Fruit fly (Drosophila melanogaster) whole organism, wandering third instar larva: Measurements from ENCODE around the gene CG14662.

Experiments
- Abd-B ChIP-seq: fragments of >200 bp; optimal IDR thresholded peaks from 2 replicates; lab custom pipeline; 2017; ENCODE audit warnings: missing biosample characterization, missing genetic modification characterization
- CG32264 ChIP-seq: fragments of 200-800 bp; sonication (Bioruptor generic); optimal IDR thresholded peaks from 2 replicates; lab custom pipeline; 2016; ENCODE audit warnings: missing biosample characterization, missing genetic modification characterization
- CrebA ChIP-seq: fragments of 200-800 bp; sonication (Bioruptor generic); optimal IDR thresholded peaks from 2 replicates; lab custom pipeline; 2016; ENCODE audit warnings: missing biosample characterization, mild to moderate bottlenecking, missing genetic modification characterization, borderline replicate concordance
- Dfd ChIP-seq: fragments of >200 bp; optimal IDR thresholded peaks from 2 replicates; lab custom pipeline; 2017; ENCODE audit warnings: missing biosample characterization, missing genetic modification characterization
- GATAd ChIP-seq: sonication (Bioruptor generic); optimal IDR thresholded peaks from 2 replicates; lab custom pipeline; 2016; ENCODE audit warnings: missing biosample characterization, missing genetic modification characterization
- HLH106 ChIP-seq: fragments of 200-800 bp; optimal IDR thresholded peaks from 3 replicates; lab custom pipeline; 2019; ENCODE audit warnings: missing biosample characterization, mild to moderate bottlenecking, missing genetic modification characterization, moderate library complexity
- Hnf4 ChIP-seq: fragments of 200-800 bp; sonication (Bioruptor generic); optimal IDR thresholded peaks from 2 replicates; lab custom pipeline; 2016; ENCODE audit warnings: missing biosample characterization, mild to moderate bottlenecking, missing genetic modification characterization
- Hr78 ChIP-seq: fragments of >200 bp; optimal IDR thresholded peaks from 2 replicates; lab custom pipeline; 2017; ENCODE audit warnings: missing biosample characterization, missing genetic modification characterization
- Hr83 ChIP-seq: fragments of 200-300 bp; sonication (Bioruptor generic); optimal IDR thresholded peaks from 2 replicates; lab custom pipeline; 2016; ENCODE audit warnings: missing biosample characterization, mild to moderate bottlenecking, missing genetic modification characterization, moderate library complexity; ENCODE audit not compliant: poor library complexity, severe bottlenecking
- Jra ChIP-seq: sonication (Bioruptor generic); optimal IDR thresholded peaks from 2 replicates; lab custom pipeline; 2016; ENCODE audit warnings: missing biosample characterization, missing genetic modification characterization
- Mio ChIP-seq: sonication (Bioruptor generic); optimal IDR thresholded peaks from 2 replicates; lab custom pipeline; 2016; ENCODE audit warnings: missing biosample characterization, missing genetic modification characterization
- Myc ChIP-seq: fragments of >200 bp; optimal IDR thresholded peaks from 2 replicates; lab custom pipeline; 2017
- OdsH ChIP-seq: fragments of 200-800 bp; sonication (Bioruptor generic); optimal IDR thresholded peaks from 2 replicates; lab custom pipeline; 2016; ENCODE audit warnings: missing biosample characterization, mild to moderate bottlenecking, missing genetic modification characterization
- Sp1 ChIP-seq: fragments of 200-800 bp; sonication (Bioruptor generic); optimal IDR thresholded peaks from 3 replicates; lab custom pipeline; 2019; ENCODE audit warnings: missing biosample characterization, mild to moderate bottlenecking, missing genetic modification characterization, moderate library complexity
- Vsx2 ChIP-seq: fragments of 200-300, 225-300 bp; sonication (Bioruptor generic); optimal IDR thresholded peaks from 2 replicates; lab custom pipeline; 2018; ENCODE audit warnings: missing biosample characterization, missing genetic modification characterization; ENCODE audit not compliant: partially characterized antibody
- br ChIP-seq: fragments of 200-800 bp; sonication (Bioruptor generic); optimal IDR thresholded peaks from 2 replicates; lab custom pipeline; 2016; ENCODE audit warnings: missing biosample characterization, missing genetic modification characterization
- brk ChIP-seq: fragments of 200-800 bp; sonication (Bioruptor generic); optimal IDR thresholded peaks from 2 replicates; lab custom pipeline; 2016; ENCODE audit warnings: missing biosample characterization, mild to moderate bottlenecking, missing genetic modification characterization
- dl ChIP-seq, 2 experiments: fragments of 175-275, 200-275 bp in 1 of 2; fragments of 200-275 bp in 1 of 2; sonication (Bioruptor generic); optimal IDR thresholded peaks; lab custom pipeline; 2018; ENCODE audit warnings: mild to moderate bottlenecking in 2 of 2, missing biosample characterization in 2 of 2, missing genetic modification characterization in 2 of 2, moderate library complexity in 2 of 2; ENCODE audit not compliant: partially characterized antibody in 2 of 2, insufficient read depth in 1 of 2
- dmrt93B ChIP-seq: fragments of 200-800 bp; sonication (Bioruptor generic); optimal IDR thresholded peaks from 2 replicates; lab custom pipeline; 2018; ENCODE audit warnings: missing biosample characterization, mild to moderate bottlenecking, missing genetic modification characterization
- dsf ChIP-seq: sonication (Bioruptor generic); optimal IDR thresholded peaks from 2 replicates; lab custom pipeline; 2016; ENCODE audit warnings: missing biosample characterization, missing genetic modification characterization, borderline replicate concordance
- ey ChIP-seq: fragments of 200-800 bp; sonication (Bioruptor generic); optimal IDR thresholded peaks from 2 replicates; lab custom pipeline; 2016; ENCODE audit warnings: missing biosample characterization, missing genetic modification characterization
- foxo ChIP-seq, 2 experiments: fragments of 200-800 bp; sonication (Bioruptor generic); optimal IDR thresholded peaks; 2 replicates in 1 of 2; 3 replicates in 1 of 2; lab custom pipeline; 2016 to 2017; ENCODE audit warnings: missing biosample characterization in 2 of 2, missing genetic modification characterization in 2 of 2
- h ChIP-seq: fragments of 200-800 bp; sonication (Bioruptor generic); optimal IDR thresholded peaks from 3 replicates; lab custom pipeline; 2016; ENCODE audit warnings: missing biosample characterization, mild to moderate bottlenecking, missing genetic modification characterization
- jim ChIP-seq: fragments of 175-275, 200-325 bp; sonication (Bioruptor generic); optimal IDR thresholded peaks from 2 replicates; lab custom pipeline; 2016; ENCODE audit warnings: missing biosample characterization, mild to moderate bottlenecking, missing genetic modification characterization
- lola ChIP-seq: fragments of >200 bp; optimal IDR thresholded peaks from 2 replicates; lab custom pipeline; 2017; ENCODE audit warnings: missing biosample characterization, missing genetic modification characterization
- pan ChIP-seq: fragments of >200 bp; optimal IDR thresholded peaks from 2 replicates; lab custom pipeline; 2017
- rgr ChIP-seq: fragments of 200-800 bp; sonication (Bioruptor generic); optimal IDR thresholded peaks from 3 replicates; lab custom pipeline; 2016; ENCODE audit warnings: missing biosample characterization, mild to moderate bottlenecking, missing genetic modification characterization
- sage ChIP-seq: fragments of 200-800 bp; sonication (Bioruptor generic); optimal IDR thresholded peaks from 2 replicates; lab custom pipeline; 2016; ENCODE audit warnings: missing biosample characterization, mild to moderate bottlenecking, missing genetic modification characterization
- sv ChIP-seq: fragments of 200-800 bp; sonication (Bioruptor generic); optimal IDR thresholded peaks from 3 replicates; lab custom pipeline; 2016; ENCODE audit warnings: missing biosample characterization, missing genetic modification characterization
- tai ChIP-seq: sonication (Bioruptor generic); optimal IDR thresholded peaks from 2 replicates; lab custom pipeline; 2016; ENCODE audit warnings: missing biosample characterization, missing genetic modification characterization
- usp ChIP-seq: fragments of >200 bp; optimal IDR thresholded peaks from 2 replicates; lab custom pipeline; 2017; ENCODE audit warnings: missing biosample characterization, missing genetic modification characterization
- woc ChIP-seq: sonication (Bioruptor generic); optimal IDR thresholded peaks from 2 replicates; lab custom pipeline; 2016; ENCODE audit warnings: missing biosample characterization, mild to moderate bottlenecking, missing genetic modification characterization

The CG14662 gene

dm6 chr3R:4987408-4987807, 3.4 kb upstream of the CG14662 start:
- TF ChIP-seq HLH106 (tag; lab: Kevin White, UChicago) = no peak
- no peak for TF ChIP-seq CrebA (GFP tag; lab: Kevin White, UChicago)
- no peak for TF ChIP-seq Hr78 (GFP tag; lab: Kevin White, UChicago)
- no peak for TF ChIP-seq pan (lab: Kevin White, UChicago)
- no peak for TF ChIP-seq dmrt93B
- no peak for TF ChIP-seq CG32264 (GFP tag; lab: Kevin White, UChicago)
- no peak for TF ChIP-seq GATAd
- TF ChIP-seq h (GFP tag; lab: Kevin White, UChicago) = no peak
- TF ChIP-seq dsf (GFP tag; lab: Kevin White, UChicago) = no peak
- TF ChIP-seq Hr83 (GFP tag; lab: Kevin White, UChicago) = no peak
- TF ChIP-seq usp (GFP tag; lab: Kevin White, UChicago) = no peak

DNA sequence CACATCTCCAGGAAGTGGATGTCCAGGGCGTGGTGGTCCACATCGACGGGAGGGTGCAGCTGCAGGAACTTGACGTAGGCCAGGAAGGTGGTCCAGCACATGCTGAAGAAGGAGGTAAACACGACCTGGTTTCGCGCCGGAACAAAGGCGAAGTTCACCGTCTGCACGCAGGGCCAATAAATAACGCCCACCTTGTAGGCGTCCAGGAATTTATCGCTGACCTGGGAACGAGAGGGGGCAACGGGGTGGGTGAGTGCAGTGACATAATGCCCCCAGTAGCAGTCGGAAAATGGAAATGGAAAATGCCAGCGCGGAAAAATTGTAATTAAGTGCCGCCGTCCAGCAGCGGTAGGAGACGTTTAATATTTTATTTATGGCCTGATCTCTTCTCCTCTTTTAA, 2.6 kb upstream of the CG14662 start:
- TF ChIP-seq lola = no peak
- no peak for TF ChIP-seq Jra (GFP tag; lab: Kevin White, UChicago)
- TF ChIP-seq sage (GFP tag; lab: Kevin White, UChicago) = no peak
- TF ChIP-seq Hr78 (GFP tag; lab: Kevin White, UChicago) = no peak
- no peak for TF ChIP-seq tai (GFP tag; lab: Kevin White, UChicago)
- no peak for TF ChIP-seq OdsH (GFP tag; lab: Kevin White, UChicago)
- no peak for TF ChIP-seq rgr (GFP tag; lab: Kevin White, UChicago)
- TF ChIP-seq usp (GFP tag; lab: Kevin White, UChicago) = no peak
- no peak for TF ChIP-seq dsf (GFP tag; lab: Kevin White, UChicago)
- no peak for TF ChIP-seq pan (lab: Kevin White, UChicago)
- no peak for TF ChIP-seq brk
- TF ChIP-seq CG32264 (GFP tag; lab: Kevin White, UChicago) = no peak
- TF ChIP-seq Hnf4 (GFP tag; lab: Kevin White, UChicago) = no peak
- TF ChIP-seq h (GFP tag; lab: Kevin White, UChicago) = no peak
- TF ChIP-seq Myc (lab: Kevin White, UChicago) = no peak
- TF ChIP-seq woc (GFP tag; lab: Kevin White, UChicago) = no peak
- TF ChIP-seq br = no peak
- no peak for TF ChIP-seq HLH106 (tag; lab: Kevin White, UChicago)

- TF ChIP-seq GATAd = no peak
- TF ChIP-seq tai (GFP tag; lab: Kevin White, UChicago) = no peak
- no peak for TF ChIP-seq Hr83 (GFP tag; lab: Kevin White, UChicago)
- TF ChIP-seq CG32264 (GFP tag; lab: Kevin White, UChicago) = no peak
- no peak for TF ChIP-seq usp (GFP tag; lab: Kevin White, UChicago)
- TF ChIP-seq jim (GFP tag; lab: Kevin White, UChicago) = no peak
- no peak for TF ChIP-seq sv
- no peak for TF ChIP-seq Mio (GFP tag; lab: Kevin White, UChicago)
- no peak for TF ChIP-seq ey (GFP tag; lab: Kevin White, UChicago)
- TF ChIP-seq Vsx2 (GFP tag; lab: Kevin White, UChicago) = no peak
- TF ChIP-seq h (GFP tag; lab: Kevin White, UChicago) = no peak
Measured at dm6 chr3R:4984688-4985087, 656 bp upstream of the CG14662 start.

DNA sequence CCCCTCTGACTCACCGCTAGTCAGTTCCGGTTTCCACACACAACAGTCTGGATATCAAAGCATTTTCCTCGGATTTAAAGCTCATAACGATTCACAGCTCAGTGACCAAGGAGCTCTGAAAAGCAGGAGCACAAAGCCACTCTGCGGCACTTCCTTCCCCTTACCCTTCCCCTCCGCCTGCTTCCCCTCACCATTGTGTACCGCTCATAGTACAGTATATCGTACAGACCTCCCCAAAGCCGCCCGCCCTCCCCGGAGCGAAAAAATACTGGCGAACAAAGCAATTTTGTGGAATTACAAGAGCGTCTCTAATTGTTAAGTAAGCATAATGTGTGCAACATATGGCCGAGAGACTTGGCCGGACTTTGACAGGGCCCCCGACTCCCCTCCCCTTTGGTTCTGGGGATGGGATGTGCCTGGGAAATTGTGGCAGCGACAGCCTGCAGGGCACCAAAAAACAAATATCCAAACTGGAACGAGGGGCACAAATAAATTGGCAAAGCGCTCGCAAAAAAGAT, 2.9 kb downstream of the CG14662 start:
- TF ChIP-seq dl (GFP tag; optimal IDR thresholded peaks at IDR 0.05; lab: Kevin White, UChicago; ENCODE audit: insufficient read depth in 1 of 2, partially characterized antibody in 2 of 2) (no peak), sv (no peak), jim (GFP tag; lab: Kevin White, UChicago) (no peak), Sp1 (GFP tag; lab: Kevin White, UChicago) (no peak), Abd-B (GFP tag; lab: Kevin White, UChicago) (no peak), usp (GFP tag; lab: Kevin White, UChicago) (no peak), h (GFP tag; lab: Kevin White, UChicago) (no peak), HLH106 (tag; lab: Kevin White, UChicago) (no peak), OdsH (GFP tag; lab: Kevin White, UChicago) (no peak), foxo (GFP tag; optimal IDR thresholded peaks at IDR 0.05; lab: Kevin White, UChicago) (no peak), Hr83 (GFP tag; lab: Kevin White, UChicago) (no peak), CrebA (GFP tag; lab: Kevin White, UChicago) (no peak), Dfd (GFP tag; lab: Kevin White, UChicago) (no peak), Mio (GFP tag; lab: Kevin White, UChicago) (no peak), GATAd (no peak)
